Comparison of ENCODE assay signal across 4 worm cellular contexts in genomic region chrII:11343300-11343869, ce11.
TF ChIP-seq lines count a peak whose summit lies in the region.

lgc-20 (minus strand) TSS chrII:11343610.

TF ChIP-seq in whole organism, L1 larva, 84 proteins besides CTCF, POLR2A, EP300 and RAD21:
- TF ChIP-seq nhr-47 (tag; optimal IDR thresholded peaks at IDR 0.05; lab: Kevin White, UChicago) (no peak), rnt-1 (tag; optimal IDR thresholded peaks at IDR 0.05; lab: Kevin White, UChicago) (no peak), nhr-77 (tag; optimal IDR thresholded peaks at IDR 0.05; lab: Kevin White, UChicago) (no peak), zip-4 (GFP tag; optimal IDR thresholded peaks at IDR 0.05; lab: Kevin White, UChicago) (no peak), ets-5 (GFP tag; IDR thresholded peaks at IDR 0.05; lab: Robert Waterston, UW) (no peak), pag-3 (tag; optimal IDR thresholded peaks at IDR 0.05; lab: Kevin White, UChicago; ENCODE audit: borderline replicate concordance, insufficient read depth) (no peak), sptf-1 (tag; optimal IDR thresholded peaks at IDR 0.05; lab: Kevin White, UChicago) (no peak), efl-1 (optimal IDR thresholded peaks at IDR 0.05; lab: Kevin White, UChicago) (no peak), efl-1 (GFP tag; optimal IDR thresholded peaks at IDR 0.05 in 1 of 2; lab: Kevin White, UChicago) (peak in 1 of 2 experiments; percentile 78), unc-86 (tag; optimal IDR thresholded peaks at IDR 0.05; lab: Kevin White, UChicago) (no peak), zag-1 (tag; optimal IDR thresholded peaks at IDR 0.05; lab: Kevin White, UChicago) (no peak), fkh-8 (tag; optimal IDR thresholded peaks at IDR 0.05; lab: Kevin White, UChicago) (peak; percentile 28), ama-1 (optimal IDR thresholded peaks at IDR 0.05; lab: Kevin White, UChicago) (no peak)

TF ChIP-seq in whole organism, L4 larva, 104 proteins besides CTCF, POLR2A, EP300 and RAD21:
- no peak for TF ChIP-seq dve-1 (tag; optimal IDR thresholded peaks at IDR 0.05; lab: Kevin White, UChicago; ENCODE audit: insufficient read depth)
- no peak for TF ChIP-seq egl-43 (GFP tag; IDR thresholded peaks at IDR 0.05; lab: Robert Waterston, UW)
- peak in 1 of 2 experiments; percentile 51 for TF ChIP-seq unc-62 (GFP tag; optimal IDR thresholded peaks at IDR 0.05 in 1 of 2; lab: Kevin White, UChicago)
- no peak for TF ChIP-seq unc-62 (tag; optimal IDR thresholded peaks at IDR 0.05; lab: Kevin White, UChicago)
- no peak for TF ChIP-seq daf-16 (GFP tag; optimal IDR thresholded peaks at IDR 0.05; lab: Kevin White, UChicago)
- TF ChIP-seq daf-16 (tag; optimal IDR thresholded peaks at IDR 0.05; lab: Kevin White, UChicago): peak; percentile 20
- TF ChIP-seq ctbp-1 (GFP tag; IDR thresholded peaks at IDR 0.05; lab: Robert Waterston, UW): no peak
- TF ChIP-seq aha-1 (tag; lab: Kevin White, UChicago): peak; percentile 37
- TF ChIP-seq R02D3.7 (tag; optimal IDR thresholded peaks at IDR 0.05; lab: Kevin White, UChicago): no peak
- 0 out of 2 replicates have a peak, but pooled peaks have one; percentile 75 for TF ChIP-seq daf-19 (GFP tag; conservative IDR thresholded peaks at IDR 0.05; lab: Robert Waterston, UW)
- no peak for TF ChIP-seq ztf-7 (tag; optimal IDR thresholded peaks at IDR 0.05; lab: Kevin White, UChicago)
- TF ChIP-seq daf-8 (GFP tag; IDR thresholded peaks at IDR 0.05; lab: Robert Waterston, UW): no peak
- no peak for TF ChIP-seq zfp-3 (GFP tag; conservative IDR thresholded peaks at IDR 0.05; lab: Robert Waterston, UW)
- no peak for TF ChIP-seq nhr-28 (tag; optimal IDR thresholded peaks at IDR 0.05; lab: Kevin White, UChicago)
TF ChIP-seq in whole organism, L4 larva: peak in this region for 4.

TF ChIP-seq in whole organism, late embryonic, 69 proteins besides CTCF, POLR2A, EP300 and RAD21:
- TF ChIP-seq syd-9 (tag; optimal IDR thresholded peaks at IDR 0.05; lab: Kevin White, UChicago) (no peak), ceh-48 (tag; optimal IDR thresholded peaks at IDR 0.05; lab: Kevin White, UChicago) (peak; percentile 2)

TF ChIP-seq in whole organism, young adult, 124 proteins besides CTCF, POLR2A, EP300 and RAD21:
- TF ChIP-seq lin-54 (GFP tag; optimal IDR thresholded peaks at IDR 0.05; lab: Kevin White, UChicago): no peak
- TF ChIP-seq ztf-22 (GFP tag; optimal IDR thresholded peaks at IDR 0.05; lab: Kevin White, UChicago): no peak
- no peak for TF ChIP-seq akir-1 (GFP tag; optimal IDR thresholded peaks at IDR 0.05; lab: Kevin White, UChicago)
- TF ChIP-seq lin-26 (GFP tag; IDR thresholded peaks at IDR 0.05; lab: Robert Waterston, UW): peak; percentile 59; the same call in 1 of the 2 replicates
- peak; percentile 58; the same call in 1 of the 2 replicates for TF ChIP-seq hsf-1 (GFP tag; IDR thresholded peaks at IDR 0.05; lab: Robert Waterston, UW)
- no peak for TF ChIP-seq rec-8 (tag; optimal IDR thresholded peaks at IDR 0.05; lab: Kevin White, UChicago)
- TF ChIP-seq ceh-91 (GFP tag; IDR thresholded peaks at IDR 0.05; lab: Robert Waterston, UW): 0 out of 2 replicates have a peak, but pooled peaks have one; percentile 4
- 0 out of 2 replicates have a peak, but pooled peaks have one; percentile 18 for TF ChIP-seq madf-3 (GFP tag; IDR thresholded peaks at IDR 0.05; lab: Robert Waterston, UW)
- TF ChIP-seq ztf-18 (tag; optimal IDR thresholded peaks at IDR 0.05; lab: Kevin White, UChicago): no peak
- TF ChIP-seq F52B5.7 (tag; optimal IDR thresholded peaks at IDR 0.05; lab: Kevin White, UChicago): no peak
